Fruit fly (Drosophila melanogaster): ENCODE data around the gene Vps16A.
A peak's percentile ranks its signal among the peaks of the same experiment; 100 is the strongest.

Vps16A gene

dm6 chr3R:9249025-9249735 lies 17.6 kb upstream of the Vps16A start:
- peak; percentile 16 for TF ChIP-seq woc (GFP tag; optimal IDR thresholded peaks at IDR 0.05)
- TF ChIP-seq rgr (GFP tag; optimal IDR thresholded peaks at IDR 0.05): no peak
- no peak for TF ChIP-seq Jra (GFP tag; optimal IDR thresholded peaks at IDR 0.05)
- no peak for TF ChIP-seq N (GFP tag; optimal IDR thresholded peaks at IDR 0.05)
- TF ChIP-seq pan (optimal IDR thresholded peaks at IDR 0.05): no peak
- no peak for TF ChIP-seq Abd-B (GFP tag; optimal IDR thresholded peaks at IDR 0.05)
- TF ChIP-seq fru (GFP tag; optimal IDR thresholded peaks at IDR 0.05): peak; percentile 25
- no peak for TF ChIP-seq dl (GFP tag; optimal IDR thresholded peaks at IDR 0.05; ENCODE audit: insufficient read depth in 1 of 2, partially characterized antibody in 2 of 2)
- TF ChIP-seq Dif (GFP tag; optimal IDR thresholded peaks at IDR 0.05; ENCODE audit: partially characterized antibody): no peak
- peak in 1 of 2 experiments; percentile 5 for TF ChIP-seq foxo (GFP tag; optimal IDR thresholded peaks at IDR 0.05)
- no peak for TF ChIP-seq jim (GFP tag; optimal IDR thresholded peaks at IDR 0.05)
- TF ChIP-seq Vsx2 (GFP tag; optimal IDR thresholded peaks at IDR 0.05; ENCODE audit: partially characterized antibody): peak; percentile 27
- peak; percentile 32 for TF ChIP-seq HLH106 (tag; optimal IDR thresholded peaks at IDR 0.05)
- TF ChIP-seq h (GFP tag; optimal IDR thresholded peaks at IDR 0.05): peak; percentile 26
- no peak for TF ChIP-seq br (GFP tag; optimal IDR thresholded peaks at IDR 0.05)
- TF ChIP-seq Sp1 (GFP tag; optimal IDR thresholded peaks at IDR 0.05): peak; percentile 26

dm6 chr3R:9249736-9250044 lies 17.1 kb upstream of the Vps16A start:
- TF ChIP-seq Rel (GFP tag; optimal IDR thresholded peaks at IDR 0.05) (no peak), Rel (tag; optimal IDR thresholded peaks at IDR 0.05) (no peak), fru (GFP tag; optimal IDR thresholded peaks at IDR 0.05) (no peak), dsf (GFP tag; optimal IDR thresholded peaks at IDR 0.05; ENCODE audit: borderline replicate concordance) (no peak), ey (GFP tag; optimal IDR thresholded peaks at IDR 0.05) (no peak), Hnf4 (GFP tag; optimal IDR thresholded peaks at IDR 0.05) (no peak)

- TF ChIP-seq dmrt93B (GFP tag; optimal IDR thresholded peaks at IDR 0.05) (peak; percentile 59), dsf (GFP tag; optimal IDR thresholded peaks at IDR 0.05; ENCODE audit: borderline replicate concordance) (peak; percentile 36), psq (GFP tag; optimal IDR thresholded peaks at IDR 0.05) (peak; percentile 76), Hr83 (GFP tag; optimal IDR thresholded peaks at IDR 0.05; ENCODE audit: poor library complexity, severe bottlenecking) (no peak), tai (GFP tag; optimal IDR thresholded peaks at IDR 0.05) (no peak), fru (GFP tag; optimal IDR thresholded peaks at IDR 0.05) (peak; percentile 81), Rel (GFP tag; optimal IDR thresholded peaks at IDR 0.05) (no peak), Rel (tag; optimal IDR thresholded peaks at IDR 0.05) (peak; percentile 10), OdsH (GFP tag; optimal IDR thresholded peaks at IDR 0.05) (peak; percentile 84), N (GFP tag; optimal IDR thresholded peaks at IDR 0.05) (no peak), GATAd (GFP tag; optimal IDR thresholded peaks at IDR 0.05) (peak; percentile 29), woc (GFP tag; optimal IDR thresholded peaks at IDR 0.05) (peak; percentile 66), Sp1 (GFP tag; optimal IDR thresholded peaks at IDR 0.05) (peak; percentile 85), sage (GFP tag; optimal IDR thresholded peaks at IDR 0.05) (peak; percentile 80), Hnf4 (GFP tag; optimal IDR thresholded peaks at IDR 0.05) (peak; percentile 85), HLH106 (tag; optimal IDR thresholded peaks at IDR 0.05) (peak; percentile 82), br (GFP tag; optimal IDR thresholded peaks at IDR 0.05) (peak; percentile 87), rgr (GFP tag; optimal IDR thresholded peaks at IDR 0.05) (peak; percentile 88), Vsx2 (GFP tag; optimal IDR thresholded peaks at IDR 0.05; ENCODE audit: partially characterized antibody) (no peak), Jra (GFP tag; optimal IDR thresholded peaks at IDR 0.05) (peak; percentile 75), Dfd (GFP tag; optimal IDR thresholded peaks at IDR 0.05) (no peak), CG9705 (GFP tag; optimal IDR thresholded peaks at IDR 0.05) (peak; percentile 61), Abd-B (GFP tag; optimal IDR thresholded peaks at IDR 0.05) (no peak), CG32264 (GFP tag; optimal IDR thresholded peaks at IDR 0.05) (peak; percentile 48), Mio (GFP tag; optimal IDR thresholded peaks at IDR 0.05) (no peak), h (GFP tag; optimal IDR thresholded peaks at IDR 0.05) (peak; percentile 88), jim (GFP tag; optimal IDR thresholded peaks at IDR 0.05) (peak; percentile 21), sv (GFP tag; optimal IDR thresholded peaks at IDR 0.05) (no peak), Myc (optimal IDR thresholded peaks at IDR 0.05) (no peak), ey (GFP tag; optimal IDR thresholded peaks at IDR 0.05) (peak; percentile 87), foxo (GFP tag; optimal IDR thresholded peaks at IDR 0.05) (peak in 1 of 2 experiments; percentile 89), pan (optimal IDR thresholded peaks at IDR 0.05) (no peak)
Observed at dm6 chr3R:9250868-9251267, 16.0 kb upstream of the Vps16A start.

Data from whole organism, wandering third instar larva.